Worm (Caenorhabditis elegans): ENCODE measurements around the gene algn-2.

ce11 chrII:5378239-5378521 is 3.1 kb downstream of the algn-2 start:
- TF ChIP-seq dao-5 (tag; optimal IDR thresholded peaks at IDR 0.05) (no peak), W03F9.2 (tag; optimal IDR thresholded peaks at IDR 0.05) (no peak), him-1 (tag; optimal IDR thresholded peaks at IDR 0.05) (no peak)
